Fruit fly (Drosophila melanogaster): Measurements from ENCODE around the gene Trm7-34.

Trm7-34 gene

DNA sequence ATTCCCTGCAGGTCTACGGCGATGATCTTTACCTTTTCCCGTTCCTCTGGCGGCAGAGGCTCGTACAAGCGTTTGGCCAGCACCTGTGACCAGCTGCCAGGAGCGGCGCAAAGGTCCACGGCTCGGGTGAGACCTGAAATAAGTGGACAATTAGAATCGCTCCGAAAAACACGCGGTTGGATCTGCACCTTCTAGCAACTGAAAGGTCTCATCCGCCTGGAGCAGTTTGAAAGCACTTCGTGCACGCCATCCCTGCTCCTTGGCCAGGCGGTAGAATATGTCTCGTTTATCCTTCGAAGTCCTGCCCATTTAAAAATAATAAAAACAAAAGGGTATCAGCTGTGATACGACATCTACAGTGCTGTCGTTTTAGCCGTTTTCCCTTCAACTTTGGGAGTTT is at the start of gene Trm7-34:
Gene Trm7-34, minus strand, starts transcription at position 365 of the 400 bp plus-strand sequence.
- no peak for TF ChIP-seq noc (tag; optimal IDR thresholded peaks at IDR 0.05)

DNA sequence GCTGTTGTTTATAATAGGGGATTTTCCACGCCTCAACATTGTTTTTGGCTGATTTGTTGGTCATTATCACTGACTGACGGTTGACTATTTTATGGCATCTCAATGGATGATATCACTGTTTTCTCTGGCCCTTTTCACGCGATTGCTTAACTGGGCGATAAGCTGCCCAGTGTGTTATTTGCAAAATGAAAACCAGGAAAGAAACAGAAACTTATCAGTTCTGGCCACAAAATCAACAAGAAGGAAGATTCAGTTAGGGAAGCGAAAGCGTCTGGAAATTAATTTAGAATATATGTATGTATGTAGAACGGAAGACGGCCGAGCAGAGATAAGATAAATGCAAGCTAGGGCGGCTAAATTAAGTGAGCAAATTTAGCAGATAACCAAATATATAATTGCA is 48.3 kb upstream of the Trm7-34 start:
- peak; percentile 14 for TF ChIP-seq noc (tag; optimal IDR thresholded peaks at IDR 0.05)

DNA sequence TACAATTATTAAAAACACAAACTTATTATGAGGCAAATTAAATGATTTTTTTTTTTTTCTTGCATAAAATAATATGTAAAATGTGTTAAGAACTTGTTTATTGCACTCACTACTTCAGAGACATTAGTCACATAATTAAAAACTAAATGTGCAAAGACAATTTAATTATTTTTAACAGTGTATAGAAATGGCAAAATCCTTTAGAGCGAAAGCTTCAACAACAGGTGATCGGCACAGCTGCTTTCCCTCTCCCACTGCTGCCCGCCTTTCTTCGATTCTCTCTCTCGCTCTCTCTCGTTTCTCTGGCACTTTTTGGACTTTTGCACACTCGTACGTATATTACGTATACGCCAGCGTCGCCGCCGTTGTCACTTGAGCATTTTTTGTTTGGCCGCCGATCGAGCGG is 46.7 kb upstream of the Trm7-34 start:
- TF ChIP-seq noc (tag; optimal IDR thresholded peaks at IDR 0.05) = peak; percentile 77

DNA sequence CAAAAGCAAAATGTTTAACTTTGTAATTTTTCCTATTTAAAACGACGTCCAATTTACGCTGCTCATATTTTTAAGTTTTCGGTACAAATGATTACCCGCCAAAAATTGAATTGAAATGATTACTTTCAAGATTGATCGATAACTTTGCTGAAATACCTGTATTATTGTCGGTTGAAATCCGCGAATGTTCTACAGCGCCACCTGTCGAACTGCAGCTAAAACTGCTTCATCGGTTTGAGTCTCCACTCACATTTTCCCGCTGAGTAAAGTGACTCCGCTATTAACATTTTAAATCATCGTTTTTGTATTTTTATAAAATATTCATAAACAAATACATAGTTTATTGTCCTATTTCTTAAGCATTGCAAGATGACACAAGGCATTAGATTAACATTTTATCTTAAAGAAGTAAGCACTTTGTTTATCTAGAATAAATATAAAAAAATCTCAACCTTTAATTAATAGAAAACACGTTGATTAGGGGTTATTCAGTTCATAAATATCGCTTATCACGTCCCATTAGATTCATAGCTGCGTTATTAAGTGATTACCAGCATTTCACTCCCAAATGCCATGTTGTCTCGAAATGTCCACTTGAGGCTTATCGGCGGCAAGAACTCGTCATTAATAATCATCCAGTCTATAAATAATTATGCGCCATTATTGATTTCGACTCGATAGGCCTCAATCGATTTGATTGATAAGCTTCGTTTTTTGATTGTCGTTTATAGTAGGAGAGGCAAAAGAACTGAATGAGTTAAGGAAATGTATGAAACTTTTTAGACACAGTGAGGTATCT is 46.1 kb upstream of the Trm7-34 start:
- peak; percentile 87 for TF ChIP-seq noc (tag; optimal IDR thresholded peaks at IDR 0.05)

DNA sequence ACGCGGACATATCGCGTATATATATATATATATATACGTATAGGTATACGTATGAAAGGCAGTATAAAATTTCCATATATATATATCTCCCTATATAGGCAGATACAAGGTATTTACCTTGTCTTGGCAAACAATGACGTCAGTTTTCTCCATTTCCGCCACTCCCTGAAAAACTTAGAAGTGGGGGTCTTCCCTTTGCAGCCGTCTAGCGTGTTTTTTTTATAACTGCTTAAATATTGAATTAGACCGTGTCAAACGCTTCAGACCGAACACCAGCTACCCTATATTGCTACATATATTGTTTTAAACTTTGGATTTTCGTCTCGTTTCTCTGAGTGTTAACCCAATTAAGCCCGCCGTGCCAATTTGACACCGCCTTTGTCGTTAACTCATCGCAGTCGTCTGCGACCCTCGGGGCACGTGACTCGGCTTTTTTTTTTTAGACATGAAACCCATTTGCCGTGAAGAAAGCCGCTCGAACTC is 43.0 kb upstream of the Trm7-34 start:
- TF ChIP-seq noc (tag; optimal IDR thresholded peaks at IDR 0.05) = peak; percentile 11

DNA sequence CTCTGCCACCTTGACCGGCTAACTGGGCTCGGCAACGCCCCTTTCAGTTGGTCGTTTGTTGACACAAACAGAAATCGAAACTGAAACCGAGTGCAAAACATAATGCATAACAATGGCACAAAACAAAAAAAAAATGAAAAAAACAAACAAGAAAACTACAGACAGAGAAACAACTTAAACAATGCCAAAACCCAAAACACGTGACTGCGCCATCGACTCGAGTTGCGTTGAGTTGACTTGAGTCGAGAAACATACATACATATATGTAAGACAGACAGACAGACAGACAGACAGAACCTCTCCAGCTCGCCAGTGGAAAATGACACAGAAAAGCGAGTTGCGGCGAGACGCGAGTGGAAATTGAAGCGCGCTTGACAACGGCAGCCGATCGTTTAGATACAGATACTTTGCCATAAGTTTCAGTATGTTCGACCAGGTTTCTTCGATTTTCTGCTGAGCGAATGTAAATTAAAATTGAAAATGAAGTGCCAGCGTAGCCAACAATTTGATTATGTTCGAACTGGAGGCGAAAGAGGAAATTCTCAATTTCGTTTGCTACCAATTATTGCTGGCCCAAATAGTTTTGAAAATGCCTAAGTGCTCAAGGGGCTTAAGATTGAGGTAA is 36.0 kb upstream of the Trm7-34 start:
- no peak for TF ChIP-seq noc (tag; optimal IDR thresholded peaks at IDR 0.05)

DNA sequence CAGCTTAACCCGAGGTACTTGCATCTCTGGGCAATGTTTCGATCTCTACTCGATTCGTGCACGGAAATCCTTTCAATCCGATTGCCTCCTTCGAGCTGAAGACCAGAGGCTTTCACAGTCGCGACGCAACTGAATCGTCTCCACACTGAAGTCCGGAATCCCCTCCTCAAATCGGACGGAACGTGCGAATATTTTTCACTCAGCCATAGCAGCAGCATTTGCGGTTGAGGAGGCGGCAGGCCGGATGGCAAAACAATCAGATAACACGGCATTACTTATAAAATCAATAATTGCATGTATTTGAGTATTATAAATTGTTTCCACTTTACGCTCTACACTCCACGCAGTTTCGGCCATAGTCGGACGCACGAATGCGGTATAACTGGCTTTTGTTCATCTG is 34.4 kb upstream of the Trm7-34 start, which contains the start of gene Snmp1:
Gene Snmp1, minus strand, starts transcription at position 101 of the 400 bp plus-strand sequence.
- TF ChIP-seq noc (tag; optimal IDR thresholded peaks at IDR 0.05) = no peak

DNA sequence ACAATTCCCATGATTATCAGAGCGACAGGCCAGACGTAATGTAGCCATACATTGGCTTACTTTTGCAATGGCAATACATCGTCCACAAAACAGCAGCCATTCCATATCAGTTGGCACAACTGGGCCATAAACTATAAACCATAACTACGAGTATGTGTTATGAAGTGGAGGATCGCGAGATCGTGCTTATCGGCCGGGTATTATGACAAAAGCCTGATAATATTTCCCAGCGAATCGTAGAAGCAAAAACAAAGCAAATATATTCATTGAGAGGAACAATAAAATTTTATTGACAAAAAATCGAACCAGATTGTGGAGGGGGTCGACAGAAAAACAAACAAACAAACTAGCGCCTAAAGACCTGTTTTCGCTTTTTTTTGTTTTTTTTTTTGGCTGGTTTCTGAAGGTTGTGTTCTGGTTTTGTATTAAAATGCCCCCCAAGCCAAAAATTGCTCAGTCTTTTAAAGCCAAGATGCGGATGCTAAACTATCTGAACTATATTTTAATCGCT is 29.7 kb upstream of the Trm7-34 start, which contains the start of gene CG5810:
Gene CG5810, plus strand, starts transcription at position 461 of the 511 bp plus-strand sequence.
- TF ChIP-seq noc (tag; optimal IDR thresholded peaks at IDR 0.05) = peak; percentile 81

DNA sequence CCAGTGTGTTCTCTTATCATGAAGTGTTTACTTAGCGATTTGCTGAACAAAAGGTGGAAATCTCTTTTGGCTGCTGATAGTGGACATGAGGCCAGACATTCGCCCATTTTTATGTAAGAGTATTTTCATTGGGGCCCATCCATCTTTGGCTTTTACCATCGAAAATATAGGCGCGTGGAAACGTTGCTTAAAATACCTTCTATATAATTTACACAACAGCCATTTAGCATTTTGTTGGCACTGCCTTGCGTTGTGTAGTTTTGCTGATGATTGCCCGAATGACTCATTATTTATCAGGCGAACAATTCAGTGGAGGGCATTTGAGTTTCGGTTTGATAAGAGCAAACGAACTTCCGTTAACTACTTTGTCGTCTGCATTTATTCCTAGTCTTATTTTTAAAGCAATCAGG is 27.9 kb upstream of the Trm7-34 start:
- peak; percentile 76 for TF ChIP-seq noc (tag; optimal IDR thresholded peaks at IDR 0.05)

DNA sequence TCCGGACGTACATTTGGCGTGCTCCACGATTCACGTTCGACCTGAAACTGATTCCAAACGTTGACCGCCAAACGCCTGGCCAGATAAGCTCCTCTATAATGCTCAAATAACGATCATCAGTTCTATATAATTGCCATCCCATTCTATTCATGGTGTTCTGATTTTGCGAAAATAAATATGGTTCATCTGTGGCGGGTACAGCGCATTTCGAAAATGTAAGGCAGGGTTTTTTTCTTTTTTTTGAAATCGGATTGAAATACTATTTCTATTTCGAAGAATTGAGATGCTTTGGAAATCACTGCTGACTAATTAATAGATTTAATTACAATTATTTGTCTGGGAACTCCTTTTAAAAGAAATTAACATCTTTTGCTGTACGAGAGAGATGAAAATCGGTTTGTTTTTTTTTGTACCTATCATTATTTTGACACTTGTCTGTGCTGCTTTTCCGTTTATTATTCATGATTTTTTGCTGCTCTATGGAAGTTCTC is 27.4 kb upstream of the Trm7-34 start, which contains the start of gene cDIP:
Gene cDIP, minus strand, starts transcription at position 51 of the 491 bp plus-strand sequence.
- TF ChIP-seq noc (tag; optimal IDR thresholded peaks at IDR 0.05) = no peak

DNA sequence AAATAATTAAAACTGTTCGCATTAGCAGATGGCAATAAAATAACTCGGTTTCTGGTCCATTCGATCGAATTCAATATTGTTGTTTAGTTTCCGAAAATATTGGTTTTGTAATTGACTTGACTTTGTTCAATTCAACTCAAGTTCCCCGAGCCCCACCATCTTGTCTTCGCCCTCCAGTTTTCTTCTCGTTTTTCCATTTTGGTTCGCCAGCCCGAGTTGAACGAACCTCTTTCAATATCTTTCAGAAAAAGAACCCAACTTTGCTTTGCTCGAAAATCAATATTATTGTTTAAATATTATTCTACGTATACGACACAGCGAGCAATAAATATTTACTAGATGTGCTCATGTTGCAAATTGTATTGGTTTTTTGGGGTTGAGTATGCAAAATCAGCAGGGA is 25.0 kb upstream of the Trm7-34 start:
- no peak for TF ChIP-seq noc (tag; optimal IDR thresholded peaks at IDR 0.05)

DNA sequence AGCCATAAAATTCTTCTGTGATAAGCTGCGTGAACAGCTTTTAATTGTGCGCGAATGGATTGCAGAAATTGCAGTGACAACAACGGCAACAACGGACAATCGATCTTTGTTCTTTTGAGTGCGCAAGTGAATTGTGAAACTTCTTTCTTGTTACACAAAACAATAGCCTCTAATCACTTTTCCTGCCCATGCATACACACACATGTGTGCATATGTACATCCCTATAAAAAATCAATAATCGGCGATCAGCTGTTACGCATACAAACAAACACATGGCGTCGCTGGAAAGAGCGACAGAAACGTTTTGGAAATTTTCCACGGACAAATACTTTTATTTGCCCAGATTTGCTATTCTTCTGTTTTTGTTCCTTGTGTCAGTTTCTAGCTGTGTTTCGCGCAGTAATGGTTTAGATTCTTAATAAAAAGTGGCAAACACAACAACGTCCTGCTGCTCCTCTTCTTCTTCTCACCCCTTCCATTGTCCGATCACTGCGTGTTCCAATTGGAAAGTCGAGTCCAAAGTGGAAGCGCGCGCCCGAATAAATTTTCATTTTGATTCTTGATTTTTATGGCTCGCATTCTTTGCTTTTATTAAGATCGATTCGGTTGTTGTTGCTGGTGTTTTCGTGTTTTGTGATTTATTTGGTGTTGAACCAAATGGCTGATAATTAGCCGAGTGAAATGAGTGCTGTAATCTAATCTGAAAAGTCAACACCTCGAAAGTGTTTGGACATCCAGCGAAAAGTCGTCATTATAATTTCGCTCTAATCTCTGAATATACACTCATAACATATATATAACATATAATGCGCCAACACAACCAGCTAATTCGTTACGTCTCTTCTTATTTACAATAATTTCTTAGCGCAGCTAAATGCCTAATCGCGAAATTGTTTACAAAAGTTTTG is 23.1 kb upstream of the Trm7-34 start:
- TF ChIP-seq noc (tag; optimal IDR thresholded peaks at IDR 0.05) = peak; percentile 92

DNA sequence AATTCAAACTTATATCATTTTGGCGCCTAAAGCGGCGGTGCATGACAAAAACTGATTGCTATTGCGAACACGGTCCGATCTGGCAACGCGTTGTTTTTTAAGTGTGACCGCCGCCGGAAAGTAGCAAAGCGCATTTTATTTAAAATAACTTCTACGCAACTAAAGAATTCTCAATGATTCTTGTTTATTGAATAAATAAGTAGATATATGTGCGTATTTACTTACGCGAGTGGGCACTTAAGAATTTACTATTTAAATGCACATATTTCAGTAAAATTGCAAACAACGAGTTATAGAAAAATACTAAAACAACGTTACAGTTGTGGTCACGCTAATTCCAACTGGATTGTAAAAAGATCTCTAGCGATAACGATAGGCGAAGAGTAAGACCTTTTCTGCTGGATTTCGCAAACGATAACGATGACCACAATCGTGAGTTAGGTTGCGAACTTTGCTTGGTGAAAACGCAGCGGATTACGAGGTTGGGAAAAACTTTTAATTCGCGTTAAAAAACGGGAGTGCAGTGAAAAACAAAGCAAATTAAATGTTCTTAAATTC is 22.3 kb upstream of the Trm7-34 start:
- TF ChIP-seq noc (tag; optimal IDR thresholded peaks at IDR 0.05) = no peak

DNA sequence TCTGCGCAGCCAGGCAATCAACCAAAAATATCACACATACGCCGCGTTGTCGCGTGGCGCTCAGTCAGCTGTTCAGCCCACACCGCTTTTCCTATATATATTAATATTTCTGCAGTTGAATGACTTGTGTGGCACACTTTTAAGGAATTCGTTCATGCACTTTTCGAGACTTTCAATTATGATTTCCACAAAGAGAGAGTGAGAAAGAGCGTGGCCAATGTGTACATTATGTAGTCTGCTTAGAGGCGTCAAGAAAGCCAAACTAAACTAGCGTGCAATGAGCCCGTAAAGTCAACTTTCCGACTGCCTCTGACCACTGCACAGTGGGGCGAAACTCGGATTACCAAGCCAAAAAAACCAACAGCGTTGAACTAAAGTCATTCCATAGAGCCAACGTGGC is 20.4 kb upstream of the Trm7-34 start:
- no peak for TF ChIP-seq noc (tag; optimal IDR thresholded peaks at IDR 0.05)

DNA sequence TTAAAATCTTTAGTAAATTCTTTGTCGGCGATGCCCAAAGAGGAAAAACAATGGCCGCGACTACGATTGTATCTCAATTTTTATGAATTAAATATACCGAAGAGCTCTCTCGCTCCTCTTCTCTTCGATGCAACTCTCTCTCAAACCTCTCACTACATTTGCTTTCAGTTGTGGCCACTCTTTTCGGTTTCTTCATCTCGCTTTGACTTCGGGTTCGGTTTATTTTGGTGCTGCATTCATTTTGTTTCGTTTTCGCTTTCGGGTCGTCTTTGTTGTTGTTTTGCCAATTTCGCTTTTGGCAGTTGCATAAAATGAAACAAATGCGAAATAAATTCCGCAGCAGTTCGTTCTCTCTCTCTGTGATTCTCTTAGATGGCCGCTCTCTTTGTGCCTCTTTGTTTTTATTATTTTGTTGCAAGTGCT is 19.2 kb upstream of the Trm7-34 start:
- no peak for TF ChIP-seq noc (tag; optimal IDR thresholded peaks at IDR 0.05)
